Worm (Caenorhabditis elegans): ENCODE results near the gene lelo-2.

The lelo-2 gene

DNA sequence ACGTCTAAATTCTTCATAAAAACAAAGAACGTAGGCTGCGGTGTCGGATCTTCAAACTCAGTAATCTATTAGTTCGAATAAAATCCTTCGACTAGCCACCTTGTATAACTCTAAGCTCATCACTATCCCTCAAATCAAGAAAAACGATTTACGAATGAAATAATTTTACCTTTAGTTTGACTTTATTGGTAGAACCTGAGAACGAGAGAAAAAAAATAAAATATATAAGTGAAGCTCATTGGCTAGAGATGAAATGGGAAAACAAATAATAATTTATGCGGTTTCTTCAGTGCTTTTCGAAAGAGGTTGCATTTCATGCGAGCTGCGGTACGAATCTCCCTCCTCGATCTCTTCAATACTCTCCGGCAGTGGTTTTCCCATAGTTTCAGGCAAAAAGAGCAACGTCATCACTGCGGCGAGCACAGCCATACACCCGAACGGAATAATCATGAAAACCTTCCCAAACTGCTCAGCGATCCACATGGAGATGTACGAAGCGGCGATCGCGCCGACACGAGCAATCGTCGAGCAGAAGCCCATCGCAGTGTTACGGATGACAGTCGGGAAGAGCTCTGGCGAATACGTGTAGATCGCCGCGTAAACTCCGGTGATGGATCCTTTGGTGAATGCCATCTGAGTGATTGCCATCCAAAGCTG, 7.2 kb downstream of the lelo-2 start:
- TF ChIP-seq pha-4 (tag; optimal IDR thresholded peaks at IDR 0.05) (no peak), ham-2 (GFP tag; optimal IDR thresholded peaks at IDR 0.05) (no peak), ceh-39 (tag; optimal IDR thresholded peaks at IDR 0.05) (no peak), tbx-8 (GFP tag; optimal IDR thresholded peaks at IDR 0.05) (no peak), unc-62 (GFP tag; optimal IDR thresholded peaks at IDR 0.05) (no peak), lsy-2 (tag; optimal IDR thresholded peaks at IDR 0.05) (peak; percentile 12), elt-3 (tag; optimal IDR thresholded peaks at IDR 0.05) (no peak)

DNA sequence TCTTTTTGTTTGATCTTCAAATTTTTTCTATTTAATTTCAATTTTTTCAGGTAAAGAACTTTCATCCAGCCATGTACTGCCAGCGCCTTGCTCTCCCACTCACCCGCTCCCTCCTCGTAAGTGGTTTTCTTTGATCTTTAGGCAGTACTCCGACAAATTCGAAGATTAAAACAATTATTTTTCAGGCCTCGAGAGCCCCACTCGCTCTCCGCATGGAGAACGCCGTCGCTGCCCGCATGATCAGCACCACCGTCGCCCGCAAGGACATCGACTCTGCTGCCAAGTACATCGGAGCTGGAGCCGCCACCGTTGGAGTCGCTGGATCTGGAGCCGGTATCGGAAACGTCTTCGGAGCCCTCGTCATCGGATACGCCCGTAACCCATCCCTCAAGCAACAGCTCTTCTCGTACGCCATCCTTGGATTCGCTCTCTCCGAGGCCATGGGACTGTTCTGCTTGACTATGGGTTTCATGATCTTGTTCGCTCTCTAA, 7.8 kb downstream of the lelo-2 start, which contains the start of gene Y82E9BR.3:
Gene Y82E9BR.3 (plus strand): TSS at position 51 of the 491 bp plus-strand sequence.
- TF ChIP-seq mls-2 (tag; optimal IDR thresholded peaks at IDR 0.05) (no peak), sptf-1 (tag; optimal IDR thresholded peaks at IDR 0.05) (no peak), nhr-76 (tag; optimal IDR thresholded peaks at IDR 0.05) (no peak), bed-3 (GFP tag; optimal IDR thresholded peaks at IDR 0.05) (no peak), ces-1 (GFP tag; optimal IDR thresholded peaks at IDR 0.05) (no peak), elt-1 (tag; optimal IDR thresholded peaks at IDR 0.05; ENCODE audit: borderline replicate concordance, insufficient read depth) (no peak), ceh-43 (GFP tag; optimal IDR thresholded peaks at IDR 0.05) (no peak), unc-62 (GFP tag; optimal IDR thresholded peaks at IDR 0.05) (no peak), unc-39 (tag; optimal IDR thresholded peaks at IDR 0.05) (no peak), pha-4 (tag; optimal IDR thresholded peaks at IDR 0.05) (no peak), cnd-1 (tag; optimal IDR thresholded peaks at IDR 0.05) (no peak), snpc-4 (tag; optimal IDR thresholded peaks at IDR 0.05) (no peak), zip-8 (tag; optimal IDR thresholded peaks at IDR 0.05) (no peak), drap-1 (GFP tag; optimal IDR thresholded peaks at IDR 0.05) (no peak), lin-32 (GFP tag; optimal IDR thresholded peaks at IDR 0.05) (no peak), blmp-1 (tag; optimal IDR thresholded peaks at IDR 0.05) (no peak), mab-5 (tag; optimal IDR thresholded peaks at IDR 0.05) (no peak), nhr-28 (tag; optimal IDR thresholded peaks at IDR 0.05) (no peak)

DNA sequence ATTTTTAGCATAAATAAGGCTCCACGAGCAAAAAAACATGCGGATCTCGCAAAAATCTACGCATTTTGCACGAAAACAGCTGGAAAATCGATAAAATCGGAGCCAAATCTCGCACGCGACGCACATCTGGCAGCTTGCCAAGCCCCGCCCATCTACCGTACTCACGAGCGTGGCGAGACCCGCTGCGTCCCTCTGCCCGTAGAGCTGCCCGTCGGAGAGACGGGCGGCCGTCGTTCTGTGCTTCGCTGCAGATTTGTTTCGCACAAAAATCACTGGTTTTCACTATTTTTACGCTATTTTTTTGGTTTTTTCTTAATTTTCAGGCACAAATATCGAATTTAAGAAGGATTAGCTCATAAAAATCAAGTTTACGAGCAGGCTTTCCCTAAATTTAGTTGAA, 8.3 kb downstream of the lelo-2 start:
- no peak for TF ChIP-seq drap-1 (GFP tag; optimal IDR thresholded peaks at IDR 0.05)
- TF ChIP-seq ham-2 (GFP tag; optimal IDR thresholded peaks at IDR 0.05) = peak; percentile 33
- peak; percentile 22 for TF ChIP-seq unc-62 (GFP tag; optimal IDR thresholded peaks at IDR 0.05)
- TF ChIP-seq nhr-28 (tag; optimal IDR thresholded peaks at IDR 0.05) = no peak
- TF ChIP-seq unc-39 (tag; optimal IDR thresholded peaks at IDR 0.05) = no peak
- TF ChIP-seq lin-32 (GFP tag; optimal IDR thresholded peaks at IDR 0.05) = no peak
- TF ChIP-seq nhr-76 (tag; optimal IDR thresholded peaks at IDR 0.05) = no peak
- no peak for TF ChIP-seq elt-1 (tag; optimal IDR thresholded peaks at IDR 0.05; ENCODE audit: borderline replicate concordance, insufficient read depth)
- TF ChIP-seq ceh-39 (tag; optimal IDR thresholded peaks at IDR 0.05) = peak; percentile 56
- TF ChIP-seq flh-1 (GFP tag; optimal IDR thresholded peaks at IDR 0.05) = no peak
- TF ChIP-seq elt-3 (tag; optimal IDR thresholded peaks at IDR 0.05) = no peak
- no peak for TF ChIP-seq mab-5 (tag; optimal IDR thresholded peaks at IDR 0.05)
- TF ChIP-seq nhr-2 (tag; optimal IDR thresholded peaks at IDR 0.05) = no peak
- peak; percentile 95 for TF ChIP-seq pha-4 (tag; optimal IDR thresholded peaks at IDR 0.05)
- TF ChIP-seq ceh-83 (GFP tag; optimal IDR thresholded peaks at IDR 0.05) = no peak
- TF ChIP-seq bed-3 (GFP tag; optimal IDR thresholded peaks at IDR 0.05) = no peak
- peak; percentile 44 for TF ChIP-seq cnd-1 (tag; optimal IDR thresholded peaks at IDR 0.05)
- TF ChIP-seq zip-8 (tag; optimal IDR thresholded peaks at IDR 0.05) = no peak
- TF ChIP-seq snpc-4 (tag; optimal IDR thresholded peaks at IDR 0.05) = no peak
- no peak for TF ChIP-seq tbx-8 (GFP tag; optimal IDR thresholded peaks at IDR 0.05)
- TF ChIP-seq ztf-11 (tag; optimal IDR thresholded peaks at IDR 0.05) = no peak
- TF ChIP-seq nhr-237 (tag; optimal IDR thresholded peaks at IDR 0.05) = peak; percentile 86
- TF ChIP-seq sem-2 (GFP tag; optimal IDR thresholded peaks at IDR 0.05) = no peak
- TF ChIP-seq sptf-1 (tag; optimal IDR thresholded peaks at IDR 0.05) = peak; percentile 65
- TF ChIP-seq lin-13 (tag; optimal IDR thresholded peaks at IDR 0.05) = peak; percentile 93
- TF ChIP-seq nhr-12 (tag; optimal IDR thresholded peaks at IDR 0.05) = no peak
- no peak for TF ChIP-seq ceh-43 (GFP tag; optimal IDR thresholded peaks at IDR 0.05)
- peak; percentile 26 for TF ChIP-seq M03D4.4 (tag; optimal IDR thresholded peaks at IDR 0.05)
- TF ChIP-seq ces-1 (GFP tag; optimal IDR thresholded peaks at IDR 0.05) = no peak
- peak; percentile 46 for TF ChIP-seq hlh-1 (tag; optimal IDR thresholded peaks at IDR 0.05)
- peak; percentile 47 for TF ChIP-seq mls-2 (tag; optimal IDR thresholded peaks at IDR 0.05)
- TF ChIP-seq unc-120 (tag; optimal IDR thresholded peaks at IDR 0.05; ENCODE audit: poor library complexity, severe bottlenecking) = no peak
- TF ChIP-seq mep-1 (tag; optimal IDR thresholded peaks at IDR 0.05) = peak; percentile 77
- no peak for TF ChIP-seq blmp-1 (tag; optimal IDR thresholded peaks at IDR 0.05)
- peak; percentile 97 for TF ChIP-seq lsy-2 (tag; optimal IDR thresholded peaks at IDR 0.05)

All from whole organism, mixed stage, embryonic.